Worm (Caenorhabditis elegans) whole organism, early embryonic: ENCODE results near the gene H02F09.2.

Experiments
- B0310.2 ChIP-seq: sonication (generic microtip); optimal IDR thresholded peaks from 2 replicates; lab custom pipeline; 2016; ENCODE audit warnings: mild to moderate bottlenecking, missing genetic modification characterization, missing compliant biosample characterization
- F13C5.2 ChIP-seq: sonication (generic microtip); optimal IDR thresholded peaks from 2 replicates; lab custom pipeline; 2017; ENCODE audit warnings: mild to moderate bottlenecking, missing genetic modification characterization, inconsistent platforms, missing compliant biosample characterization
- aly-1 ChIP-seq: sonication (generic microtip); optimal IDR thresholded peaks from 2 replicates; lab custom pipeline; 2016; ENCODE audit warnings: missing genetic modification characterization, missing compliant biosample characterization
- ama-1 ChIP-seq: fragments of 150-350 bp; optimal IDR thresholded peaks from 2 replicates; lab custom pipeline; 2014
- ceh-13 ChIP-seq: fragments of 200-800 bp; sonication (Bioruptor generic); optimal IDR thresholded peaks from 2 replicates; lab custom pipeline; 2018; ENCODE audit warnings: mild to moderate bottlenecking, missing genetic modification characterization, missing compliant biosample characterization
- ceh-36 ChIP-seq: sonication (generic microtip); optimal IDR thresholded peaks from 2 replicates; lab custom pipeline; 2016; ENCODE audit warnings: missing genetic modification characterization, inconsistent platforms, missing compliant biosample characterization
- ets-7 ChIP-seq: sonication (generic microtip); optimal IDR thresholded peaks from 2 replicates; lab custom pipeline; 2016; ENCODE audit warnings: missing genotype, missing genetic modification characterization, missing compliant biosample characterization
- flt-1 ChIP-seq: fragments of 200-800 bp; sonication (Bioruptor generic); IDR thresholded peaks from 2 replicates; pipeline ENCODE4 v1.3.6; 2022; ENCODE audit warnings: missing genetic modification characterization, missing compliant biosample characterization
- hmbx-1 ChIP-seq: sonication (generic microtip); optimal IDR thresholded peaks from 2 replicates; lab custom pipeline; 2016; ENCODE audit warnings: mild to moderate bottlenecking, missing genetic modification characterization, missing compliant biosample characterization
- hmg-4 ChIP-seq: fragments of 200-800 bp; sonication (Bioruptor generic); optimal IDR thresholded peaks from 2 replicates; lab custom pipeline; 2018; ENCODE audit warnings: mild to moderate bottlenecking, missing genetic modification characterization, missing compliant biosample characterization
- hnd-1 ChIP-seq: sonication (generic microtip); optimal IDR thresholded peaks from 2 replicates; lab custom pipeline; 2016; ENCODE audit warnings: missing genetic modification characterization, missing compliant biosample characterization
- pes-1 ChIP-seq: fragments of 200-800 bp; sonication (Bioruptor generic); IDR thresholded peaks from 2 replicates; pipeline ENCODE4 v1.3.6; 2022; ENCODE audit warnings: missing genetic modification reagents, missing genetic modification characterization, missing compliant biosample characterization
- scrt-1 ChIP-seq: fragments of 200-800 bp; sonication (Bioruptor generic); IDR thresholded peaks from 2 replicates; pipeline ENCODE4 v1.3.6; 2022; ENCODE audit warnings: missing genetic modification characterization, missing compliant biosample characterization
- sea-1 ChIP-seq: fragments of 200-800 bp; sonication (Bioruptor generic); conservative IDR thresholded peaks from 2 replicates; pipeline ENCODE4 v1.3.6; 2022; ENCODE audit warnings: missing genetic modification characterization, missing compliant biosample characterization
- tbx-11 ChIP-seq: fragments of 200-800 bp; sonication (Bioruptor generic); IDR thresholded peaks from 2 replicates; pipeline ENCODE4 v1.3.6; 2022; ENCODE audit warnings: missing genetic modification characterization, missing compliant biosample characterization
- tbx-37 ChIP-seq: fragments of 200-800 bp; sonication (Bioruptor generic); conservative IDR thresholded peaks from 2 replicates; pipeline ENCODE4 v1.3.6; 2022; ENCODE audit warnings: missing genetic modification reagents, missing genetic modification characterization, missing compliant biosample characterization
- tra-4 ChIP-seq: sonication (generic microtip); optimal IDR thresholded peaks from 2 replicates; lab custom pipeline; 2017; ENCODE audit warnings: missing genetic modification characterization, missing compliant biosample characterization

Gene H02F09.2

ce11 chrX:1536138-1536537, 35.9 kb upstream of the H02F09.2 start, which contains the start of gene K06A9.2:
Gene K06A9.2, plus strand, starts transcription at chrX:1536366.
- TF ChIP-seq pes-1 (GFP tag; lab: Robert Waterston, UW) (no peak), tbx-11 (GFP tag; lab: Robert Waterston, UW) (no peak), hnd-1 (tag; lab: Kevin White, UChicago) (no peak), tbx-37 (GFP tag; lab: Robert Waterston, UW) (no peak), ets-7 (tag; lab: Kevin White, UChicago) (no peak), F13C5.2 (tag; lab: Kevin White, UChicago) (no peak)

DNA sequence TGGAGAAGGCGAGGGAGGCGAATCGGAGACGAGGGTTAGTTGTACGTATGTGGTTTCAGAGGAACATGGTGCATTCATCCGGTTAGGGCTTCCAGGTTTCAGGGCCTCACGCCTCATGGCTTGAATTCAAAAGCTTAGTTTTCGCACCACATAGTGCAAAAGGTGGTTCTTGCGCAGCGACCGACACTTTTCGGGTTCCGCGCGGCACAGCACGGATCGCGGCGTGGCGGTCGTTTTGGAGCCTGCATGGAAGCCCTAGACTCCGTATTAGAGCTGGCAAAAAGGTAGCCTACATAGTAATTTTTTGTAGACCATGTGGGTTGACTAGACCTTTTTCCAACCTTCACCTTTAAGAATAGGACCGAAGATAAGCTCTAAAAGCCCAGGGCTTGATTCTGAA, 33.2 kb upstream of the H02F09.2 start:
- no peak for TF ChIP-seq sea-1 (GFP tag; lab: Robert Waterston, UW)
- TF ChIP-seq aly-1 (tag; lab: Kevin White, UChicago), result no peak
- no peak for TF ChIP-seq pes-1 (GFP tag; lab: Robert Waterston, UW)
- TF ChIP-seq tra-4 (tag; lab: Kevin White, UChicago), result no peak

ce11 chrX:1541072-1541471, 31.0 kb upstream of the H02F09.2 start:
- TF ChIP-seq aly-1 (tag; lab: Kevin White, UChicago) (no peak), hmg-4 (GFP tag; lab: Kevin White, UChicago) (no peak), tbx-11 (GFP tag; lab: Robert Waterston, UW) (no peak), ceh-36 (tag; lab: Kevin White, UChicago) (no peak), hnd-1 (tag; lab: Kevin White, UChicago) (no peak), F13C5.2 (tag; lab: Kevin White, UChicago) (no peak), scrt-1 (GFP tag; lab: Robert Waterston, UW) (no peak), ama-1 (lab: Kevin White, UChicago) (no peak), ets-7 (tag; lab: Kevin White, UChicago) (no peak), sea-1 (GFP tag; lab: Robert Waterston, UW) (no peak), ceh-13 (GFP tag; lab: Kevin White, UChicago) (no peak), flt-1 (GFP tag; lab: Robert Waterston, UW) (no peak), tbx-37 (GFP tag; lab: Robert Waterston, UW) (no peak), B0310.2 (tag; lab: Kevin White, UChicago) (no peak)

DNA sequence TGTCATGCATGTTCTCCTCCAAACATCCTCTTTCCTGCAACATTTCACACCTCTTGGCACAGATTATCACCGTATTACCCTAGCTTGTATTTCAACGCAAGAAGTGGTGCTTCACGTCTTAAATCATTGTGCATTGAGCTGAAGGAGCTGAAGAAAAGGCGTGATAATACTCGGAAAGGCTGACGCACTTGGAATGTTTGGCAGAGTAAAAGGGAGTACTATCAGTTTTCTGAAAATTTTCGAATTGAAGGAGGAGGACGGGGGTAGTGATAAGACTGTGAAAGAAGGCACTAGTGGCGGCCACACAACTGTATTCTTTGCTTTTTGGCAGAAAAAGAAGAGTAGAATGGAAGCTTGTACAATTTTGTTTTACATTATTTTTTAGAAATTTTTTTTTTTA, 28.6 kb upstream of the H02F09.2 start:
- TF ChIP-seq B0310.2 (tag; lab: Kevin White, UChicago), result no peak
- no peak for TF ChIP-seq hmbx-1 (tag; lab: Kevin White, UChicago)
- no peak for TF ChIP-seq tra-4 (tag; lab: Kevin White, UChicago)
- TF ChIP-seq sea-1 (GFP tag; lab: Robert Waterston, UW), result no peak
- no peak for TF ChIP-seq pes-1 (GFP tag; lab: Robert Waterston, UW)
- TF ChIP-seq ceh-36 (tag; lab: Kevin White, UChicago), result no peak
- TF ChIP-seq hnd-1 (tag; lab: Kevin White, UChicago), result no peak
- TF ChIP-seq ceh-13 (GFP tag; lab: Kevin White, UChicago), result no peak
- TF ChIP-seq aly-1 (tag; lab: Kevin White, UChicago), result no peak
- TF ChIP-seq tbx-11 (GFP tag; lab: Robert Waterston, UW), result no peak

DNA sequence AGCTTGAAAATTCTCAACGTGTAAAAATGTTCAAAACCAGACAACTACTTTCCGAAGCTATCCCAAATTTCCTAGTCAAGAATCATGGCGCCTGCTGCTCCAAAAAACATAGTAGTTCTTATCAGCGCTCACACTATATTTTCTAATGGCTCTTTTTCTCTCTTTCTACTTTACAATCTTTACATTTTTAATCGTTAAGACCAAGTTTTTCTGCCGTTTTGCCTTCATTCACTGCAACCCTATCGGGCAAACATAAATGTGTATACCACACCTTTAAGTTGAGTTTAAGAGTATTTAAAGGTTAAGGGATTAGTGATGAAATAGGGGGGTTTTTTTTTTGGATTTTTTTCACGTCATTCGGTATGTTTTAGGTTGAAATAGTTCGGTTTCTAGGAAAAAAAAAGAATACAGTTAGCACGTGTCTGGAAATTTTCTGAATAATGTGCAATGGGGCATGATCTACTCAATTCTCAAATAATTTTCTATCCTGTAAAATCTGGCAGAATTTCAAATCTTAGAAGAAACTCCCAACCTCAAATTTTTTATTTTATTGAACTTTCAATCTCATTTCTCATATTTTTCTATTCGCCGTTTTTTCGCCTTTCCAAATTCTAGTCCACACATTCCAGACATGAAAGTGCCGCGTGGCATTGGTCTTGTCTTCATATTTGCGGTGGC, 25.0 kb upstream of the H02F09.2 start, which contains the start of gene K06A9.1:
Gene K06A9.1, plus strand, starts transcription at position 628 of the 678 bp plus-strand sequence.
- TF ChIP-seq ets-7 (tag; lab: Kevin White, UChicago) (no peak), ama-1 (lab: Kevin White, UChicago) (no peak), ceh-13 (GFP tag; lab: Kevin White, UChicago) (no peak)

DNA sequence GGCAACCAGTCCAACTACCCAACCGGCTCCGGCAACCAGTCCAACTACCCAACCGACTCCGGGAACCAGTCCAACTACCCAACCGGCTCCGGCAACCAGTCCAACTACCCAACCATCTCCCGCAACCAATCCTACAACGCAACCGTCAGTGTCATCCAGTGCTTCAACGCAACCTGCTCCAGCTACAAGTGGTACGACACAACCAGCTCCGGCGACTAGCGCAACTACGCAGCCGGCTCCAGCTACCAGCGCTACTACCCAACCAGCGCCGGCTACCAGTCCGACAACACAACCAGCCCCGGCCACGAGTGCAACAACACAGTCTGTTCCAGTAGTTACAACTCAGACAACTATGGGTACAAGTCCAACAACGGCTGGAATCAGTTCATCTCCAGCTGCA, 23.0 kb upstream of the H02F09.2 start:
- no peak for TF ChIP-seq F13C5.2 (tag; lab: Kevin White, UChicago)
- no peak for TF ChIP-seq B0310.2 (tag; lab: Kevin White, UChicago)
- no peak for TF ChIP-seq pes-1 (GFP tag; lab: Robert Waterston, UW)
- TF ChIP-seq hmg-4 (GFP tag; lab: Kevin White, UChicago), result no peak
- no peak for TF ChIP-seq ceh-36 (tag; lab: Kevin White, UChicago)
- no peak for TF ChIP-seq hmbx-1 (tag; lab: Kevin White, UChicago)

DNA sequence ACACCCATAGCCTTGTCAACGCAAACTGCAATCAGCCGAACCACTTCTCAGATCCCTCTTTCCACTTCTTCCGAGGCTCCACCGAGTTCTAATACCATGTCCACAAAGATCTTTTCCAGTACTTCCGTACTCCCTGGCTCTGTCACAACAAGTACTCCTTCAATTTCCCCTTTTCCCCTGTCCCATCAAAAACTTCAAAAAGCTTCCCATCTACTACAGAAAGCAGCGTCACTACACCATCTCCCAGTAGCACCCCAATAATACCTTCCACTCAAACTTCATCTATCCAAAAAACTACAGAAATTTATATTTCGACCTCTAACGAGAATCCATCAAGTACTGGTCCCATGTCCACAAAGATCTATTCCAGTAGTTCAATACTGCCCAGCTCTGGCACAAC, 15.1 kb upstream of the H02F09.2 start:
- TF ChIP-seq scrt-1 (GFP tag; lab: Robert Waterston, UW) (no peak), F13C5.2 (tag; lab: Kevin White, UChicago) (no peak), flt-1 (GFP tag; lab: Robert Waterston, UW) (no peak), tra-4 (tag; lab: Kevin White, UChicago) (no peak), hnd-1 (tag; lab: Kevin White, UChicago) (no peak), pes-1 (GFP tag; lab: Robert Waterston, UW) (no peak), sea-1 (GFP tag; lab: Robert Waterston, UW) (no peak), hmg-4 (GFP tag; lab: Kevin White, UChicago) (no peak), hmbx-1 (tag; lab: Kevin White, UChicago) (no peak), B0310.2 (tag; lab: Kevin White, UChicago) (no peak), ceh-36 (tag; lab: Kevin White, UChicago) (no peak), aly-1 (tag; lab: Kevin White, UChicago) (no peak), tbx-11 (GFP tag; lab: Robert Waterston, UW) (no peak), ceh-13 (GFP tag; lab: Kevin White, UChicago) (no peak), tbx-37 (GFP tag; lab: Robert Waterston, UW) (no peak)
